Worm (Caenorhabditis elegans): ENCODE measurements around the gene F55G1.1.
A peak's percentile ranks its signal among the peaks of the same experiment; 100 is the strongest.

The F55G1.1 gene

ce11 chrIV:7473159-7473649 is 18.4 kb upstream of the F55G1.1 start, which contains the start of the genes plk-3 and F55G1.6:
Gene plk-3, minus strand, starts transcription at chrIV:7473209.
Gene F55G1.6, plus strand, starts transcription at chrIV:7473517.
- peak; percentile 20 for TF ChIP-seq snpc-1.3 (tag; optimal IDR thresholded peaks at IDR 0.05; ENCODE audit: insufficient read depth)
- peak; percentile 73 for TF ChIP-seq ceh-91 (GFP tag; IDR thresholded peaks at IDR 0.05)
- no peak for TF ChIP-seq ztf-28 (GFP tag; IDR thresholded peaks at IDR 0.05)
- no peak for TF ChIP-seq snpc-4 (GFP tag; optimal IDR thresholded peaks at IDR 0.05)
- peak in 1 of 4 experiments; percentile 20 for TF ChIP-seq snpc-4 (tag; optimal IDR thresholded peaks at IDR 0.05)
- no peak for TF ChIP-seq rpc-1 (optimal IDR thresholded peaks at IDR 0.05)
- no peak for TF ChIP-seq rpc-1 (tag; optimal IDR thresholded peaks at IDR 0.05)
- 0 out of 2 replicates have a peak, but pooled peaks have one; percentile 53 for TF ChIP-seq madf-3 (GFP tag; IDR thresholded peaks at IDR 0.05)
- no peak for TF ChIP-seq hsf-1 (GFP tag; IDR thresholded peaks at IDR 0.05)
- peak; percentile 73 for TF ChIP-seq madf-8 (GFP tag; conservative IDR thresholded peaks at IDR 0.05)
- peak; percentile 53 for TF ChIP-seq snpc-3.4 (tag; optimal IDR thresholded peaks at IDR 0.05)
- TF ChIP-seq lin-26 (GFP tag; IDR thresholded peaks at IDR 0.05) = no peak
- TF ChIP-seq tbp1 (GFP tag; optimal IDR thresholded peaks at IDR 0.05) = peak; percentile 10
- peak; percentile 44 for TF ChIP-seq F49E8.2 (tag; optimal IDR thresholded peaks at IDR 0.05; ENCODE audit: insufficient read depth)
- TF ChIP-seq efl-1 (GFP tag; optimal IDR thresholded peaks at IDR 0.05) = peak; percentile 94
- TF ChIP-seq him-1 (tag; optimal IDR thresholded peaks at IDR 0.05) = peak; percentile 11
- TF ChIP-seq sptf-2 (GFP tag; optimal IDR thresholded peaks at IDR 0.05) = no peak
- TF ChIP-seq xnd-1 (tag; optimal IDR thresholded peaks at IDR 0.05) = peak; percentile 63
- peak; percentile 24; the same call in 1 of the 2 replicates for TF ChIP-seq rcor-1 (GFP tag; IDR thresholded peaks at IDR 0.05)
- peak; percentile 89 for TF ChIP-seq F33H1.4 (GFP tag; IDR thresholded peaks at IDR 0.05)
- TF ChIP-seq madf-6 (GFP tag; IDR thresholded peaks at IDR 0.05) = peak; percentile 91
- peak; percentile 52; the same call in 1 of the 2 replicates for TF ChIP-seq B0019.2 (GFP tag; conservative IDR thresholded peaks at IDR 0.05)
- TF ChIP-seq let-607 (tag; optimal IDR thresholded peaks at IDR 0.05) = no peak
- TF ChIP-seq D2030.7 (GFP tag; IDR thresholded peaks at IDR 0.05) = peak; percentile 57
- TF ChIP-seq dpl-1 (GFP tag; optimal IDR thresholded peaks at IDR 0.05) = peak; percentile 35
- no peak for TF ChIP-seq mel-28 (tag; optimal IDR thresholded peaks at IDR 0.05; ENCODE audit: borderline replicate concordance)
- peak; percentile 80 for TF ChIP-seq lsl-1 (GFP tag; optimal IDR thresholded peaks at IDR 0.05)
- peak; percentile 12; the same call in 1 of the 2 replicates for TF ChIP-seq hmg-1.2 (GFP tag; IDR thresholded peaks at IDR 0.05)

DNA sequence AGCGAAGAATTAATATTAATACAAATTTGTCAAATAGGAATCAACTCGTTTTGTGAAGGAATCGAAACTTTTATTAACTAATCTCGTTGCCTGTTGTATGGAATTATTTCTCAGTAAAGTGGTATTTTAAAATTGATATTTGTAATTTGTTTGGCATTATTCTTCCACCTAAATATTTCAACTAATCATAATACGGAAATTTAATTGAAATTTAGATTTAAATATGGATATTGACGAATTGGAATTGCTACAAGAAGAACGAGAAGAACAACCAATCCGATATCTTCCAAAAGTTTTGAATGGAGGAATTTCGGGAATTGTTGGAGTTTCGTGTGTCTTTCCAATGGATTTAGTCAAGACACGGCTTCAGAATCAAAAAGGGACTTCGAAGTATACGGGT is 16.7 kb upstream of the F55G1.1 start, which contains the start of gene slc-25A18.2:
slc-25A18.2 (plus strand) TSS at position 216 of the 400 bp plus-strand sequence.
- TF ChIP-seq C06A6.2 (GFP tag; conservative IDR thresholded peaks at IDR 0.05) = no peak
- no peak for TF ChIP-seq zim-3 (tag; optimal IDR thresholded peaks at IDR 0.05)
- no peak for TF ChIP-seq K11D2.4 (GFP tag; IDR thresholded peaks at IDR 0.05)
- TF ChIP-seq F22D6.2 (tag; optimal IDR thresholded peaks at IDR 0.05) = no peak
- no peak for TF ChIP-seq sptf-2 (GFP tag; optimal IDR thresholded peaks at IDR 0.05)
- no peak for TF ChIP-seq tlf-1 (GFP tag; optimal IDR thresholded peaks at IDR 0.05)
- TF ChIP-seq ccch-3 (GFP tag; optimal IDR thresholded peaks at IDR 0.05) = no peak
- no peak for TF ChIP-seq die-1 (tag; optimal IDR thresholded peaks at IDR 0.05)
- TF ChIP-seq attf-6 (GFP tag; IDR thresholded peaks at IDR 0.05) = no peak
- TF ChIP-seq bed-1 (GFP tag; IDR thresholded peaks at IDR 0.05) = no peak
- no peak for TF ChIP-seq B0019.2 (GFP tag; conservative IDR thresholded peaks at IDR 0.05)
- TF ChIP-seq tbx-9 (tag; optimal IDR thresholded peaks at IDR 0.05; ENCODE audit: borderline replicate concordance) = no peak
- TF ChIP-seq Y95B8A.8 (GFP tag; IDR thresholded peaks at IDR 0.05) = no peak
- TF ChIP-seq lag-1 (GFP tag; IDR thresholded peaks at IDR 0.05) = no peak
- no peak for TF ChIP-seq mxl-1 (tag; optimal IDR thresholded peaks at IDR 0.05)
- no peak for TF ChIP-seq snpc-3.4 (tag; optimal IDR thresholded peaks at IDR 0.05)
- no peak for TF ChIP-seq snpc-1.3 (tag; optimal IDR thresholded peaks at IDR 0.05; ENCODE audit: insufficient read depth)
- TF ChIP-seq aptf-2 (GFP tag; conservative IDR thresholded peaks at IDR 0.05) = no peak
- no peak for TF ChIP-seq let-526 (GFP tag; IDR thresholded peaks at IDR 0.05)

All from whole organism, young adult.